Worm (Caenorhabditis elegans): Measurements from ENCODE around the gene F56D6.20.
"Not testable (repeated sequence)": the region's sequence is repeated elsewhere in the genome, so short reads cannot be mapped to it uniquely, and the experiment has no call there.

F56D6.20 gene

DNA sequence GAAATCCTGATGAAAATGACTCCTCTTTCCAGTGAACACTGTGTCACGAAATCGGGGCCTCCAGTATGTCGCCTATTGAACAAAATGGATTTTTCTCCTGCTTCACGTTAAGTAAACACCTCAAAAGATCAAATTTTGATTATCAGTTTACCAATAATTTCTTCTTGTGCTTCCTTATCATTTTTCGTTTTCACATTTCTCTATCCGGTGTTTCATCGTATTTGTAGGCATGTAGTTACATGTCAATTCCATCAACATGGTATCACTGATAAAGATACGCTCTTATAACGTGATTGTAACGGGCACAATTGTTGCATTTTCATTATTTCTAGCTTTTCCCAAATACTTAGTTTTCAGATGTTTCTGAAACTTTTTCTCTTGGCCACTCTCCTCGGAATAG is 31.8 kb downstream of the F56D6.20 start, which contains the start of gene clec-72 (continued):
- TF ChIP-seq mxl-2 (GFP tag; conservative IDR thresholded peaks at IDR 0.05), result no peak
- no peak for TF ChIP-seq F37D6.2 (tag; optimal IDR thresholded peaks at IDR 0.05)
- TF ChIP-seq php-3 (GFP tag; IDR thresholded peaks at IDR 0.05), result peak; percentile 34; the same call in 1 of the 2 replicates
- TF ChIP-seq snpc-4 (tag; optimal IDR thresholded peaks at IDR 0.05), result no peak
- TF ChIP-seq zag-1 (tag; optimal IDR thresholded peaks at IDR 0.05), result no peak
- no peak for TF ChIP-seq Y5F2A.4 (GFP tag; optimal IDR thresholded peaks at IDR 0.05)
- TF ChIP-seq ceh-28 (tag; optimal IDR thresholded peaks at IDR 0.05), result no peak
- no peak for TF ChIP-seq F10B5.3 (tag; optimal IDR thresholded peaks at IDR 0.05)

DNA sequence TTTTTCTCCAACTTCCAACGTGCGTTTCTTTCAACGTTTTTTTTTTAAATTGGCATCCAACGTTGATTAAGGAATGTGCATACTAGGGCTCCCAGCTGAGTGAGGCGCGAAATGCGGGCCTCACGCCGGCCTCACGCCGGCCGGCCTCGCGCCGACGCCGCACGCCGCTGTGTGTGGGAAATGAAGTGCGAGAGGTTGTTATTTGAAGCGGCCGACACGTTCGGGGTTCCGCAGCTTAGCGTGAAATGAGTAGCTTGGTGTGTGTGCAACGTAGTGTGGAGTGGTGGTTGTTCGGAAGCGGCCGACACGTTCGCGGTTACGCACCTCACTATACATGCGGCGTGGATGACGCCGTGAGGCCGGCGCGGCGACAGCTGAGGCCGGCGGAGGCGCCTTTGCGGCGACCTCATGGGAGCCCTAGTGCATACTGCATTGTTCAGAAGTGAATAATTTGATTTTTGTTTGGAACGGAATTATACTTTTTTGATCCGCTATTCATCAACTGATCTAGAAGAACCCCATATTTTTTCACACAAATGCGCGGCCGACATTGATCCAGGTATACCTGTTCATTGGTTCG is 34.8 kb downstream of the F56D6.20 start:
- TF ChIP-seq Y48G9A.11 (GFP tag; IDR thresholded peaks at IDR 0.05), result 0 out of 2 replicates have a peak, but pooled peaks have one; percentile 6
- TF ChIP-seq unc-62 (GFP tag; optimal IDR thresholded peaks at IDR 0.05 in 1 of 2), result peak in 1 of 2 experiments; percentile 52
- not testable (repeated sequence) for TF ChIP-seq unc-62 (tag; optimal IDR thresholded peaks at IDR 0.05)
- TF ChIP-seq egl-43 (GFP tag; IDR thresholded peaks at IDR 0.05), result peak; percentile 48; the same call in 1 of the 2 replicates
- TF ChIP-seq snpc-1.2 (GFP tag; IDR thresholded peaks at IDR 0.05), result 0 out of 2 replicates have a peak, but pooled peaks have one; percentile 40
- peak; percentile 92 for TF ChIP-seq set-16 (GFP tag; IDR thresholded peaks at IDR 0.05)

DNA sequence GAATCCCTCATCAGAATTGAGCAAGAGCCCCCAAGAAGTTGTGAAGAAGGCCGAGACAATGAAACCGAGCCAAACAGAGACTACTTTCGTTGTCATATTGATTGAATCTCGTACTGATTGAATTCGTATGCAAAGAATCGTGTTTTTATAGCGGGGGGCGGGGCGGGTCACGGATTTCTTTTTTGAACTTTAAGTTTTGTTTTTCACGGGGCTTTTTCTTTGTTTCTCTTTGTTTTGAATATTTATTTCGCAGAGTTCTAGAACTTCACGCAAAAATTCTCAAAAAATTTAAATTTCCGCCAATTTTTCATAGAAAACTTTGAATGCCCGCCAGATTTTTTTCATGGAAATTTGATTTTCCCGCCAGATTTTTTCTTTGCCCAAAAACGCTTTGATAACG is 43.4 kb downstream of the F56D6.20 start, which contains the start of gene clec-73:
Gene clec-73, minus strand, starts transcription at position 101 of the 400 bp plus-strand sequence.
- no peak for TF ChIP-seq dmd-8 (GFP tag; IDR thresholded peaks at IDR 0.05)
- no peak for TF ChIP-seq unc-130 (GFP tag; optimal IDR thresholded peaks at IDR 0.05)
- no peak for TF ChIP-seq zfp-2 (tag; optimal IDR thresholded peaks at IDR 0.05)
- no peak for TF ChIP-seq vab-7 (GFP tag; IDR thresholded peaks at IDR 0.05)
- no peak for TF ChIP-seq jun-1 (tag; optimal IDR thresholded peaks at IDR 0.05)
- TF ChIP-seq mxl-3 (GFP tag; optimal IDR thresholded peaks at IDR 0.05), result no peak
- no peak for TF ChIP-seq ztf-11 (tag; optimal IDR thresholded peaks at IDR 0.05)
- no peak for TF ChIP-seq arid-1 (GFP tag; conservative IDR thresholded peaks at IDR 0.05)
- no peak for TF ChIP-seq mdl-1 (tag; optimal IDR thresholded peaks at IDR 0.05)
- no peak for TF ChIP-seq unc-62 (GFP tag; optimal IDR thresholded peaks at IDR 0.05 in 1 of 2)
- TF ChIP-seq unc-62 (tag; optimal IDR thresholded peaks at IDR 0.05), result no peak
- no peak for TF ChIP-seq spr-1 (tag; optimal IDR thresholded peaks at IDR 0.05)
- no peak for TF ChIP-seq ztf-7 (tag; optimal IDR thresholded peaks at IDR 0.05)
- TF ChIP-seq Y105C5A.15 (GFP tag; IDR thresholded peaks at IDR 0.05), result no peak
- no peak for TF ChIP-seq saeg-2 (GFP tag; IDR thresholded peaks at IDR 0.05)
- TF ChIP-seq lim-7 (GFP tag; IDR thresholded peaks at IDR 0.05), result no peak
- TF ChIP-seq lin-38 (GFP tag; IDR thresholded peaks at IDR 0.05), result no peak
- no peak for TF ChIP-seq zip-11 (GFP tag; IDR thresholded peaks at IDR 0.05)
- no peak for TF ChIP-seq lsy-2 (tag; optimal IDR thresholded peaks at IDR 0.05)
- no peak for TF ChIP-seq ZK546.5 (tag; optimal IDR thresholded peaks at IDR 0.05)

DNA sequence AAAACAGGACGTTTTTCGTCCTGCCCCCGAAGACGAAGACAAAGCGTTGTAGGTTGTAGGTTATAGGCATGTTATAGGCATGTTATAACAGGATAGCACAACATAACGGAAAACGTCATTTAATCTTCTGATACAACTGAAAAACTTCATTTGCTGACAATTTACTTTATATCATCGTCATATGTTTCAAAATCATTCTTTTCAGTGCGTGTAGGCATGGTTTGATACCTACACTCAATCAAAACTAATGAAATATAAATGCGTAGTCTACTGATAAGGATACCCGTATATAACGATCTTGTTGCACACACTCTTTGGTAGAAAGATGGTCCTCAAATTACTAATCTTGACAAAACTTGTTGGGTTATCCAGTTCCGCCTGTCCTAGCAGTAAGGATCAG is 44.0 kb downstream of the F56D6.20 start, which contains the start of gene clec-74:
Gene clec-74, plus strand, starts transcription at position 301 of the 400 bp plus-strand sequence.
- no peak for TF ChIP-seq R02D3.7 (tag; optimal IDR thresholded peaks at IDR 0.05)
- no peak for TF ChIP-seq ctbp-1 (GFP tag; IDR thresholded peaks at IDR 0.05)
- TF ChIP-seq dmd-6 (GFP tag; IDR thresholded peaks at IDR 0.05), result no peak
- no peak for TF ChIP-seq hlh-11 (tag; optimal IDR thresholded peaks at IDR 0.05)
- TF ChIP-seq cey-2 (tag; optimal IDR thresholded peaks at IDR 0.05; ENCODE audit: borderline replicate concordance, insufficient read depth), result no peak
- TF ChIP-seq zfp-2 (tag; optimal IDR thresholded peaks at IDR 0.05), result no peak
- TF ChIP-seq mxl-3 (GFP tag; optimal IDR thresholded peaks at IDR 0.05), result no peak
